Fruit fly (Drosophila melanogaster): ENCODE results near the gene CG7988.

dm6 chr3R:18191867-18192266 lies 28.5 kb upstream of the CG7988 start, which contains the start of gene CG14313:
- TF ChIP-seq Hr39 (optimal IDR thresholded peaks at IDR 0.05), result no peak
- TF ChIP-seq Pdp1 (GFP tag; optimal IDR thresholded peaks at IDR 0.05), result no peak
- TF ChIP-seq Fer1 (GFP tag; optimal IDR thresholded peaks at IDR 0.05), result no peak
- TF ChIP-seq psq (GFP tag; optimal IDR thresholded peaks at IDR 0.05), result no peak
- no peak for TF ChIP-seq CG30020 (tag; optimal IDR thresholded peaks at IDR 0.05)

Data from whole organism, embryonic.